Fruit fly (Drosophila melanogaster) whole organism, prepupa: ENCODE results near the gene CG5177.

ENCODE experiments used
- CG15336 ChIP-seq: fragments of 200-800 bp; sonication (Bioruptor generic); IDR thresholded peaks from 2 replicates; pipeline ENCODE4 v1.3.6; 2022; ENCODE audit warnings: missing biosample characterization, missing genetic modification characterization
- CG1621 ChIP-seq: fragments of 200-800 bp; sonication (Bioruptor generic); optimal IDR thresholded peaks from 3 replicates; lab custom pipeline; 2018; ENCODE audit warnings: missing biosample characterization, mild to moderate bottlenecking, missing genetic modification characterization
- CG6792 ChIP-seq: fragments of 200-800 bp; sonication (Bioruptor generic); optimal IDR thresholded peaks from 3 replicates; lab custom pipeline; 2016; ENCODE audit warnings: missing biosample characterization, missing genetic modification characterization
- CG6854 ChIP-seq: fragments of 200-800 bp; sonication (Bioruptor generic); optimal IDR thresholded peaks from 2 replicates; lab custom pipeline; 2017; ENCODE audit warnings: missing biosample characterization, mild to moderate bottlenecking, missing genetic modification characterization
- CG9139 ChIP-seq: fragments of 200-800 bp; sonication (Bioruptor generic); optimal IDR thresholded peaks from 3 replicates; lab custom pipeline; 2017; ENCODE audit warnings: missing biosample characterization, mild to moderate bottlenecking, missing genetic modification characterization
- Eip78C ChIP-seq: fragments of 200-800 bp; sonication (Bioruptor generic); peaks from one replicate; lab custom pipeline; 2016; ENCODE audit warnings: missing biosample characterization, missing genetic modification characterization
- Ets21C ChIP-seq: fragments of 200-800 bp; sonication (Bioruptor generic); optimal IDR thresholded peaks from 3 replicates; lab custom pipeline; 2016; ENCODE audit warnings: missing biosample characterization, missing genetic modification characterization
- Hr4 ChIP-seq: fragments of 200-800 bp; sonication (Bioruptor generic); optimal IDR thresholded peaks from 3 replicates; lab custom pipeline; 2016; ENCODE audit warnings: missing biosample characterization, missing genetic modification characterization
- Lpt ChIP-seq: fragments of 200-800 bp; sonication (Bioruptor generic); optimal IDR thresholded peaks from 3 replicates; lab custom pipeline; 2016; ENCODE audit warnings: missing biosample characterization, missing genetic modification characterization
- Sox102F ChIP-seq: fragments of 200-800 bp; sonication (Bioruptor generic); optimal IDR thresholded peaks from 2 replicates; lab custom pipeline; 2016; ENCODE audit warnings: missing biosample characterization, mild to moderate bottlenecking, missing genetic modification characterization
- fkh ChIP-seq: fragments of 200-800 bp; sonication (Bioruptor generic); optimal IDR thresholded peaks from 3 replicates; lab custom pipeline; 2017; ENCODE audit warnings: missing biosample characterization, mild to moderate bottlenecking, missing genetic modification characterization, moderate library complexity
- net ChIP-seq: fragments of 200-800 bp; sonication (Bioruptor generic); optimal IDR thresholded peaks from 3 replicates; lab custom pipeline; 2016; ENCODE audit warnings: missing biosample characterization, missing genetic modification characterization
- vri ChIP-seq: fragments of 200-800 bp; sonication (Bioruptor generic); optimal IDR thresholded peaks from 3 replicates; lab custom pipeline; 2016; ENCODE audit warnings: missing biosample characterization, mild to moderate bottlenecking, missing genetic modification characterization

DNA sequence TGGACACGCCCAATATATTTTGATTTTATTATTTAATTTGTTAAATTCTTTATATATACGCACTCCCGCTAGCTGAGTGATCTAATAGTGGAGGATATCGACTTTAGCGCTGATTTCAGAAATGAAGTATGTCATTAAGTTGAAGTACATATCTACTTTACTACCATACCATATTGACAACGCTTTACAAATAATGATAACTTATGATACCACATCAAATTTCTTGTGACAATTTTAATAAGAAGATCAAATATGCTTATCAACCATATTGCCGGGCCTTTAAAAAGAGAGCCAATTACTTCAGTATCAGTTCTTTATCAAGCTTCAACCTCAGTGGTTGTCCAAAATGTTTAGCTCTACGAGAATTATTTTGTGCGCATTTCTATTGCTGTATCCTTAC is 5.6 kb downstream of the CG5177 start, which contains the start of gene CG15818:
- TF ChIP-seq CG9139: no peak
- no peak for TF ChIP-seq Sox102F (GFP tag; lab: Kevin White, UChicago)
- no peak for TF ChIP-seq Ets21C
- no peak for TF ChIP-seq net (GFP tag; lab: Kevin White, UChicago)
- no peak for TF ChIP-seq Lpt (GFP tag; lab: Kevin White, UChicago)
- no peak for TF ChIP-seq fkh (GFP tag; lab: Kevin White, UChicago)
- TF ChIP-seq CG15336: no peak
- TF ChIP-seq Eip78C (GFP tag; lab: Kevin White, UChicago): no peak
- TF ChIP-seq vri: no peak
- TF ChIP-seq Hr4 (GFP tag; lab: Kevin White, UChicago): no peak
- TF ChIP-seq CG1621 (tag; lab: Kevin White, UChicago): no peak
- TF ChIP-seq CG6854 (GFP tag; lab: Kevin White, UChicago): no peak
- no peak for TF ChIP-seq CG6792
